Fruit fly (Drosophila melanogaster) whole organism, embryonic: ENCODE measurements around the gene Polr2I.

ENCODE experiments used
- Abd-B ChIP-seq: fragments of 200-800 bp; sonication (Bioruptor generic); optimal IDR thresholded peaks from 2 replicates; lab custom pipeline; 2018; ENCODE audit warnings: missing biosample characterization, mild to moderate bottlenecking, missing genetic modification characterization, moderate library complexity
- Asciz ChIP-seq: fragments of 200-800 bp; sonication (Bioruptor generic); optimal IDR thresholded peaks from 2 replicates; lab custom pipeline; 2017; ENCODE audit warnings: missing biosample characterization, mild to moderate bottlenecking, missing genetic modification characterization, missing genetic modification reagents
- Atf-2 ChIP-seq: fragments of 200-800 bp; sonication (Bioruptor generic); optimal IDR thresholded peaks from 2 replicates; lab custom pipeline; 2016; ENCODE audit warnings: missing biosample characterization, missing genetic modification characterization
- CG10321 ChIP-seq: fragments of 200-800 bp; sonication (Bioruptor generic); IDR thresholded peaks from 2 replicates; pipeline ENCODE4 v1.3.6; 2022; ENCODE audit warnings: missing biosample characterization, missing genetic modification characterization
- CG10431 ChIP-seq: fragments of 200-800 bp; sonication (Bioruptor generic); optimal IDR thresholded peaks from 3 replicates; lab custom pipeline; 2018; ENCODE audit warnings: missing biosample characterization, mild to moderate bottlenecking, missing genetic modification characterization
- CG10654 ChIP-seq: fragments of 200-800 bp; sonication (Bioruptor generic); optimal IDR thresholded peaks from 2 replicates; lab custom pipeline; 2016; ENCODE audit warnings: missing biosample characterization, missing genetic modification characterization
- CG11456 ChIP-seq: fragments of 200-800 bp; sonication (Bioruptor generic); IDR thresholded peaks from 3 replicates; pipeline ENCODE4 v1.3.6; 2022; ENCODE audit warnings: missing biosample characterization, missing genetic modification characterization
- CG12942 ChIP-seq: fragments of 200-800 bp; sonication (Bioruptor generic); optimal IDR thresholded peaks from 3 replicates; lab custom pipeline; 2016; ENCODE audit warnings: missing biosample characterization, missing genetic modification characterization
- CG14050 ChIP-seq: fragments of 200-800 bp; sonication (Bioruptor generic); IDR thresholded peaks from 3 replicates; pipeline ENCODE4 v1.3.6; 2022; ENCODE audit warnings: missing biosample characterization, missing genetic modification characterization
- CG14710 ChIP-seq: fragments of 200-800 bp; sonication (Bioruptor generic); optimal IDR thresholded peaks from 3 replicates; lab custom pipeline; 2019; ENCODE audit warnings: missing biosample characterization, mild to moderate bottlenecking, missing genetic modification characterization, moderate library complexity
- CG15514 ChIP-seq: fragments of 200-800 bp; sonication (Bioruptor generic); optimal IDR thresholded peaks from 3 replicates; lab custom pipeline; 2017; ENCODE audit warnings: missing biosample characterization, missing genetic modification characterization, mild to moderate bottlenecking, moderate library complexity, missing genetic modification reagents
- CG17385 ChIP-seq: fragments of 200-800 bp; sonication (Bioruptor generic); optimal IDR thresholded peaks from 3 replicates; lab custom pipeline; 2018; ENCODE audit warnings: missing biosample characterization, mild to moderate bottlenecking, missing genetic modification characterization
- CG17829 ChIP-seq: fragments of 200-800 bp; optimal IDR thresholded peaks from 2 replicates; lab custom pipeline; 2019; ENCODE audit warnings: missing biosample characterization, mild to moderate bottlenecking, missing genetic modification characterization, moderate library complexity
- CG17912 ChIP-seq: fragments of 200-800 bp; sonication (Bioruptor generic); optimal IDR thresholded peaks from 2 replicates; lab custom pipeline; 2018; ENCODE audit warnings: missing biosample characterization, mild to moderate bottlenecking, missing genetic modification characterization
- CG18619 ChIP-seq: fragments of 200-800 bp; sonication (Bioruptor generic); optimal IDR thresholded peaks from 3 replicates; lab custom pipeline; 2017; ENCODE audit warnings: missing biosample characterization, mild to moderate bottlenecking, missing genetic modification characterization
- CG32767 ChIP-seq: fragments of 200-800 bp; sonication (Bioruptor generic); IDR thresholded peaks from 2 replicates; pipeline ENCODE4 v1.3.6; 2022; ENCODE audit warnings: missing biosample characterization, missing genetic modification characterization
- CG3281 ChIP-seq: fragments of 200-800 bp; sonication (Bioruptor generic); optimal IDR thresholded peaks from 3 replicates; lab custom pipeline; 2017; ENCODE audit warnings: missing biosample characterization, mild to moderate bottlenecking, missing genetic modification characterization
- CG3726 ChIP-seq: fragments of 200-800 bp; sonication (Bioruptor generic); IDR thresholded peaks from 3 replicates; pipeline ENCODE4, ENCODE4 v1.3.6; 2022; ENCODE audit warnings: missing biosample characterization, missing genetic modification characterization
- CG4282 ChIP-seq: fragments of 200-800 bp; sonication (Bioruptor generic); optimal IDR thresholded peaks from 2 replicates; lab custom pipeline; 2016; ENCODE audit warnings: missing biosample characterization, missing genetic modification characterization
- CG43689 ChIP-seq: fragments of 200-800 bp; sonication (Bioruptor generic); IDR thresholded peaks from 2 replicates; pipeline ENCODE4 v1.3.6; 2022; ENCODE audit warnings: missing biosample characterization, missing genetic modification characterization
- CG6654 ChIP-seq: fragments of 200-800 bp; sonication (Bioruptor generic); optimal IDR thresholded peaks from 2 replicates; lab custom pipeline; 2017; ENCODE audit warnings: missing biosample characterization, mild to moderate bottlenecking, missing genetic modification characterization
- CG6689 ChIP-seq: fragments of 200-800 bp; sonication (Bioruptor generic); IDR thresholded peaks from 2 replicates; pipeline ENCODE4 v1.3.6; 2022; ENCODE audit warnings: missing biosample characterization, missing genetic modification characterization
- CG6791 ChIP-seq: fragments of 200-800 bp; sonication (Bioruptor generic); IDR thresholded peaks from 3 replicates; pipeline ENCODE4 v1.3.6; 2022; ENCODE audit warnings: missing biosample characterization, missing genetic modification characterization; ENCODE audit not compliant: partially characterized antibody
- CG8478 ChIP-seq: fragments of >200 bp; optimal IDR thresholded peaks from 2 replicates; lab custom pipeline; 2018
- CG8944 ChIP-seq: fragments of 200-800 bp; sonication (Bioruptor generic); optimal IDR thresholded peaks from 3 replicates; lab custom pipeline; 2016; ENCODE audit warnings: missing biosample characterization, missing genetic modification characterization
- CG9609 ChIP-seq: fragments of 200-800 bp; sonication (Bioruptor generic); optimal IDR thresholded peaks from 3 replicates; lab custom pipeline; 2016; ENCODE audit warnings: missing biosample characterization, missing genetic modification characterization
- Dfd ChIP-seq, 2 experiments: fragments of >200 bp; optimal IDR thresholded peaks; 2 replicates each; lab custom pipeline; 2017; ENCODE audit warnings: missing biosample characterization in 2 of 2, missing genetic modification characterization in 2 of 2
- Fer2 ChIP-seq: fragments of 200-800 bp; sonication (Bioruptor generic); optimal IDR thresholded peaks from 2 replicates; lab custom pipeline; 2018; ENCODE audit warnings: missing biosample characterization, mild to moderate bottlenecking, missing genetic modification characterization, moderate library complexity
- MTF-1 ChIP-seq: fragments of 200-800 bp; sonication (Bioruptor generic); optimal IDR thresholded peaks from 2 replicates; lab custom pipeline; 2018; ENCODE audit warnings: missing biosample characterization, mild to moderate bottlenecking, missing genetic modification characterization, borderline replicate concordance
- NC2β ChIP-seq: fragments of 200-800 bp; sonication (Bioruptor generic); optimal IDR thresholded peaks from 2 replicates; lab custom pipeline; 2016; ENCODE audit warnings: missing biosample characterization, missing genetic modification characterization
- Optix ChIP-seq: fragments of 200-800 bp; sonication (Bioruptor generic); IDR thresholded peaks from 3 replicates; pipeline ENCODE4 v1.3.6; 2022; ENCODE audit warnings: missing biosample characterization, missing genetic modification characterization
- Rfx ChIP-seq: fragments of 200-800 bp; sonication (Bioruptor generic); IDR thresholded peaks from 2 replicates; pipeline ENCODE4 v1.3.6; 2022; ENCODE audit warnings: missing biosample characterization, missing genetic modification characterization
- Six4 ChIP-seq: fragments of 200-800 bp; sonication (Bioruptor generic); optimal IDR thresholded peaks from 2 replicates; lab custom pipeline; 2016; ENCODE audit warnings: missing biosample characterization, missing genetic modification characterization
- ap ChIP-seq: fragments of 200-800 bp; sonication (Bioruptor generic); IDR thresholded peaks from 2 replicates; pipeline ENCODE4 v1.3.6; 2022; ENCODE audit warnings: missing biosample characterization, missing genetic modification characterization
- ase ChIP-seq: fragments of 200-800 bp; sonication (Bioruptor generic); IDR thresholded peaks from 3 replicates; pipeline ENCODE4 v1.3.6; 2022; ENCODE audit warnings: missing biosample characterization, missing genetic modification characterization
- bbx ChIP-seq: fragments of 200-800 bp; sonication (Bioruptor generic); IDR thresholded peaks from 2 replicates; pipeline ENCODE4 v1.3.6; 2022; ENCODE audit warnings: missing biosample characterization, missing genetic modification characterization; ENCODE audit not compliant: partially characterized antibody
- crc ChIP-seq: fragments of 200-800 bp; sonication (Bioruptor generic); optimal IDR thresholded peaks from 2 replicates; lab custom pipeline; 2016; ENCODE audit warnings: missing biosample characterization, missing genetic modification characterization
- dm ChIP-seq: fragments of 200-800 bp; sonication (Bioruptor generic); optimal IDR thresholded peaks from 3 replicates; lab custom pipeline; 2016; ENCODE audit warnings: missing biosample characterization, missing genetic modification characterization
- ems ChIP-seq: fragments of 200-800 bp; sonication (Bioruptor generic); optimal IDR thresholded peaks from 3 replicates; lab custom pipeline; 2016; ENCODE audit warnings: missing biosample characterization, missing genetic modification characterization
- maf-S ChIP-seq: fragments of 200-800 bp; sonication (Bioruptor generic); optimal IDR thresholded peaks from 2 replicates; lab custom pipeline; 2016; ENCODE audit warnings: missing biosample characterization, missing genetic modification characterization
- nerfin-2 ChIP-seq: fragments of 200-800 bp; sonication (Bioruptor generic); IDR thresholded peaks from 2 replicates; pipeline ENCODE4 v1.3.6; 2022; ENCODE audit warnings: missing biosample characterization, missing genetic modification characterization; ENCODE audit not compliant: partially characterized antibody
- nom ChIP-seq: fragments of 200-800 bp; sonication (Bioruptor generic); optimal IDR thresholded peaks from 2 replicates; lab custom pipeline; 2017; ENCODE audit warnings: missing biosample characterization, missing genetic modification characterization, mild to moderate bottlenecking, moderate library complexity, missing genetic modification reagents
- odd ChIP-seq: fragments of 200-800 bp; sonication (Bioruptor generic); optimal IDR thresholded peaks from 2 replicates; lab custom pipeline; 2017; ENCODE audit warnings: missing biosample characterization, mild to moderate bottlenecking, missing genetic modification characterization
- pnt ChIP-seq: fragments of 200-800 bp; sonication (Bioruptor generic); optimal IDR thresholded peaks from 3 replicates; lab custom pipeline; 2016; ENCODE audit warnings: missing biosample characterization, missing genetic modification characterization
- pzg ChIP-seq: fragments of 200-800 bp; sonication (Bioruptor generic); optimal IDR thresholded peaks from 3 replicates; lab custom pipeline; 2018; ENCODE audit warnings: missing biosample characterization, mild to moderate bottlenecking, missing genetic modification characterization, moderate library complexity
- ro ChIP-seq: fragments of 200-800 bp; sonication (Bioruptor generic); IDR thresholded peaks from 2 replicates; pipeline ENCODE4 v1.3.6; 2022; ENCODE audit warnings: missing biosample characterization, missing genetic modification characterization
- seq ChIP-seq: fragments of 200-800 bp; sonication (Bioruptor generic); IDR thresholded peaks from 2 replicates; pipeline ENCODE4 v1.3.6; 2022; ENCODE audit warnings: missing biosample characterization, missing genetic modification characterization
- shn ChIP-seq: fragments of 200-800 bp; sonication (Bioruptor generic); optimal IDR thresholded peaks from 3 replicates; lab custom pipeline; 2016; ENCODE audit warnings: missing biosample characterization, missing genetic modification characterization
- stwl ChIP-seq: fragments of 200-800 bp; sonication (Bioruptor generic); optimal IDR thresholded peaks from 3 replicates; lab custom pipeline; 2018; ENCODE audit warnings: missing biosample characterization, mild to moderate bottlenecking, missing genetic modification characterization, moderate library complexity
- sug ChIP-seq: fragments of 200-800 bp; optimal IDR thresholded peaks from 2 replicates; lab custom pipeline; 2019; ENCODE audit warnings: missing biosample characterization, mild to moderate bottlenecking, missing genetic modification characterization, moderate library complexity
- zen ChIP-seq: fragments of 200-800 bp; sonication (Bioruptor generic); optimal IDR thresholded peaks from 3 replicates; lab custom pipeline; 2018; ENCODE audit warnings: missing biosample characterization, mild to moderate bottlenecking, missing genetic modification characterization, moderate library complexity

Polr2I gene

DNA sequence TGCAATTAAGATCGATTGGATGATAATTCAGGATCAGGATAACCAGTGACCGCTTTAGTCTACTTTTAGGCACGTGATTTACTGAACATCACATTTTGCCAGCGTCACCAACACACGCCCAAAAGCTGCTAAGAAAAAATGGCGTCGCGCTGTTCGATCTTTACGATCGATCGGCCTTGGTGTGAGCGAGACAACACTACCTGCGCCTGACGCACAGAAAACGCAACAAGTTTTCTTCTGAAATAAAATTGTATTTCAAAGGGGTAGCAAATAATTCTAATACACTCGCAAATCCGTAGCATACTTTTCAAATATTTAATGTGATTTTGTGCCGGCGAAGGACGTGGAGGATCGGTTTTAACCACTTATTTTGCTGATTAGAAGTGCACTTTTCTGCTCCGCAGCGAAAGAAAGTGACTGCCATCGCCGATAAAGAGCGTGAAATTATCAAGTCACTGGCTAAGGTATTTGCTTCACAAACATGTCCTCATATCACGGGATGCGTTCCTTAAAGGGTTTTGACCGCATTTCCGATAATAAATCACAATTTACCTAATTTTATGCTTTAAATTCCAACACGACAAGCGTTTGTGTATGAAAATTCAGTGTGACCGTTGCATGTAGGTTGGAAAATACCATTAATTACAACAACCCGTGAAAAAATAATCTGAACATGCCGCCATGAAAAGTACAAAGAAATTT, 766 bp upstream of the Polr2I start (continued):
- peak; percentile 55; the same call in 1 of the 3 replicates for TF ChIP-seq CG6791 (GFP tag; lab: Robert Waterston, UW)
- TF ChIP-seq Dfd (GFP tag; optimal IDR thresholded peaks at IDR 0.05; lab: Kevin White, UChicago): no peak
- no peak for TF ChIP-seq CG8944
- no peak for TF ChIP-seq ems
- TF ChIP-seq CG14710 (tag; lab: Kevin White, UChicago): no peak
- TF ChIP-seq MTF-1 (GFP tag; lab: Kevin White, UChicago): no peak
- TF ChIP-seq ro (GFP tag; lab: Robert Waterston, UW): no peak
- no peak for TF ChIP-seq Atf-2
- TF ChIP-seq pnt (GFP tag; lab: Kevin White, UChicago): no peak
- TF ChIP-seq nom (GFP tag; lab: Kevin White, UChicago): no peak
- TF ChIP-seq Rfx (GFP tag; lab: Robert Waterston, UW): no peak
- no peak for TF ChIP-seq CG10431 (GFP tag; lab: Kevin White, UChicago)
- no peak for TF ChIP-seq CG10654 (GFP tag; lab: Kevin White, UChicago)
- no peak for TF ChIP-seq seq (GFP tag; lab: Robert Waterston, UW)
- TF ChIP-seq ase (GFP tag; lab: Robert Waterston, UW): no peak
- TF ChIP-seq Six4 (GFP tag; lab: Kevin White, UChicago): no peak
- TF ChIP-seq Fer2: no peak
- TF ChIP-seq CG11456 (GFP tag; lab: Robert Waterston, UW): no peak
- no peak for TF ChIP-seq odd
- TF ChIP-seq stwl (tag; lab: Kevin White, UChicago): no peak
- no peak for TF ChIP-seq CG17912
- TF ChIP-seq Asciz: no peak
- no peak for TF ChIP-seq CG3281 (GFP tag; lab: Kevin White, UChicago)
- peak; percentile 88 for TF ChIP-seq CG10321 (GFP tag; lab: Robert Waterston, UW)
- no peak for TF ChIP-seq CG6654 (GFP tag; lab: Kevin White, UChicago)
- TF ChIP-seq maf-S (GFP tag; lab: Kevin White, UChicago): no peak
- TF ChIP-seq pzg: no peak
- no peak for TF ChIP-seq CG4282
- no peak for TF ChIP-seq CG6689 (GFP tag; lab: Robert Waterston, UW)
- TF ChIP-seq CG15514 (GFP tag; lab: Kevin White, UChicago): no peak
- TF ChIP-seq sug (tag; lab: Kevin White, UChicago): no peak
- peak; percentile 26 for TF ChIP-seq CG8478 (lab: Kevin White, UChicago)
- TF ChIP-seq shn: no peak
- TF ChIP-seq CG43689 (GFP tag; lab: Robert Waterston, UW): no peak
- TF ChIP-seq CG18619: no peak
- peak; percentile 51; the same call in 1 of the 2 replicates for TF ChIP-seq nerfin-2 (GFP tag; lab: Robert Waterston, UW)
- no peak for TF ChIP-seq CG14050 (GFP tag; lab: Robert Waterston, UW)
- no peak for TF ChIP-seq dm
- no peak for TF ChIP-seq NC2β (GFP tag; lab: Kevin White, UChicago)
- TF ChIP-seq CG32767 (GFP tag; lab: Robert Waterston, UW): no peak
- TF ChIP-seq crc (GFP tag; lab: Kevin White, UChicago): no peak
- TF ChIP-seq bbx (GFP tag; lab: Robert Waterston, UW): no peak
- TF ChIP-seq zen (tag; lab: Kevin White, UChicago): no peak
- TF ChIP-seq Abd-B (GFP tag; lab: Kevin White, UChicago): peak; percentile 63
- TF ChIP-seq CG9609 (GFP tag; lab: Kevin White, UChicago): no peak
- TF ChIP-seq Optix (GFP tag; lab: Robert Waterston, UW): no peak
- TF ChIP-seq CG3726: no peak
- no peak for TF ChIP-seq CG17385 (GFP tag; lab: Kevin White, UChicago)
- no peak for TF ChIP-seq CG12942
- TF ChIP-seq ap: no peak
- no peak for TF ChIP-seq CG17829
